Fruit fly (Drosophila melanogaster) whole organism, embryonic: ENCODE data around the gene CoRest.

Experiments
- C15 ChIP-seq: fragments of 200-800 bp; sonication (Bioruptor generic); IDR thresholded peaks from 3 replicates; pipeline ENCODE4 v1.3.6; 2022; ENCODE audit warnings: missing biosample characterization, missing genetic modification characterization
- CG10366 ChIP-seq: fragments of 200-800 bp; sonication (Bioruptor generic); IDR thresholded peaks from 2 replicates; pipeline ENCODE4 v1.3.6; 2022; ENCODE audit warnings: missing biosample characterization, missing genetic modification characterization
- CG11723 ChIP-seq: fragments of 200-800 bp; sonication (Bioruptor generic); optimal IDR thresholded peaks from 2 replicates; lab custom pipeline; 2017; ENCODE audit warnings: missing biosample characterization, mild to moderate bottlenecking, missing genetic modification characterization
- CG12071 ChIP-seq: fragments of 200-800 bp; sonication (Bioruptor generic); optimal IDR thresholded peaks from 3 replicates; lab custom pipeline; 2018; ENCODE audit warnings: missing biosample characterization, mild to moderate bottlenecking, missing genetic modification characterization
- CG12942 ChIP-seq: fragments of 200-800 bp; sonication (Bioruptor generic); optimal IDR thresholded peaks from 3 replicates; lab custom pipeline; 2016; ENCODE audit warnings: missing biosample characterization, missing genetic modification characterization
- CG13775 ChIP-seq: fragments of 200-800 bp; sonication (Bioruptor generic); optimal IDR thresholded peaks from 3 replicates; lab custom pipeline; 2017; ENCODE audit warnings: missing biosample characterization, mild to moderate bottlenecking, missing genetic modification characterization
- CG13894 ChIP-seq: fragments of 200-800 bp; sonication (Bioruptor generic); optimal IDR thresholded peaks from 3 replicates; lab custom pipeline; 2018; ENCODE audit warnings: missing biosample characterization, mild to moderate bottlenecking, missing genetic modification characterization, moderate library complexity
- CG14050 ChIP-seq: fragments of 200-800 bp; sonication (Bioruptor generic); IDR thresholded peaks from 3 replicates; pipeline ENCODE4 v1.3.6; 2022; ENCODE audit warnings: missing biosample characterization, missing genetic modification characterization
- CG15073 ChIP-seq: fragments of 200-800 bp; sonication (Bioruptor generic); optimal IDR thresholded peaks from 2 replicates; lab custom pipeline; 2016; ENCODE audit warnings: missing biosample characterization, missing genetic modification characterization
- CG15696 ChIP-seq: fragments of 200-800 bp; sonication (Bioruptor generic); optimal IDR thresholded peaks from 2 replicates; lab custom pipeline; 2019; ENCODE audit warnings: missing biosample characterization, mild to moderate bottlenecking, missing genetic modification characterization, moderate library complexity
- CG1602 ChIP-seq: fragments of 200-800 bp; sonication (Bioruptor generic); optimal IDR thresholded peaks from 3 replicates; lab custom pipeline; 2016; ENCODE audit warnings: missing biosample characterization, missing genetic modification characterization
- CG2116 ChIP-seq: fragments of 200-800 bp; sonication (Bioruptor generic); optimal IDR thresholded peaks from 3 replicates; lab custom pipeline; 2018; ENCODE audit warnings: missing biosample characterization, mild to moderate bottlenecking, missing genetic modification characterization
- CG30020 ChIP-seq: fragments of 200-800 bp; optimal IDR thresholded peaks from 2 replicates; lab custom pipeline; 2019; ENCODE audit warnings: missing biosample characterization, mild to moderate bottlenecking, missing genetic modification characterization, moderate library complexity
- CG31224 ChIP-seq: fragments of 200-800 bp; sonication (Bioruptor generic); IDR thresholded peaks from 2 replicates; pipeline ENCODE4 v1.3.6; 2022; ENCODE audit warnings: missing biosample characterization, missing genetic modification characterization
- CG3407 ChIP-seq: fragments of 200-800 bp; sonication (Bioruptor generic); optimal IDR thresholded peaks from 2 replicates; lab custom pipeline; 2018; ENCODE audit warnings: missing biosample characterization, mild to moderate bottlenecking, missing genetic modification characterization
- CG4360 ChIP-seq: fragments of 200-800 bp; sonication (Bioruptor generic); IDR thresholded peaks from 2 replicates; pipeline ENCODE4 v1.3.6; 2022; ENCODE audit warnings: missing biosample characterization, missing genetic modification characterization
- CG4730 ChIP-seq: fragments of 200-800 bp; sonication (Bioruptor generic); IDR thresholded peaks from 2 replicates; pipeline ENCODE4 v1.3.6; 2022; ENCODE audit warnings: missing biosample characterization, missing genetic modification characterization
- CG5953 ChIP-seq: fragments of 200-800 bp; sonication (Bioruptor generic); IDR thresholded peaks from 2 replicates; pipeline ENCODE4 v1.3.6; 2022; ENCODE audit warnings: missing biosample characterization, missing genetic modification characterization
- CG6272 ChIP-seq: fragments of 200-800 bp; sonication (Bioruptor generic); IDR thresholded peaks from 2 replicates; pipeline ENCODE4 v1.3.6; 2022; ENCODE audit warnings: missing biosample characterization, missing genetic modification characterization
- CG6689 ChIP-seq: fragments of 200-800 bp; sonication (Bioruptor generic); IDR thresholded peaks from 2 replicates; pipeline ENCODE4 v1.3.6; 2022; ENCODE audit warnings: missing biosample characterization, missing genetic modification characterization
- CG7786 ChIP-seq: fragments of 200-800 bp; sonication (Bioruptor generic); optimal IDR thresholded peaks from 2 replicates; lab custom pipeline; 2016; ENCODE audit warnings: missing biosample characterization, missing genetic modification characterization
- CG9932 ChIP-seq: fragments of 200-800 bp; sonication (Bioruptor generic); IDR thresholded peaks from 2 replicates; pipeline ENCODE4 v1.3.6; 2022; ENCODE audit warnings: missing biosample characterization, missing genetic modification characterization
- E2f2 ChIP-seq: fragments of 200-800 bp; sonication (Bioruptor generic); IDR thresholded peaks from 2 replicates; pipeline ENCODE4 v1.3.6; 2022; ENCODE audit warnings: missing biosample characterization, missing genetic modification characterization
- H2.0 ChIP-seq: fragments of 200-800 bp; sonication (Bioruptor generic); IDR thresholded peaks from 2 replicates; pipeline ENCODE4 v1.3.6; 2022; ENCODE audit warnings: missing biosample characterization, missing genetic modification characterization
- Nf-YA ChIP-seq: fragments of 200-800 bp; sonication (Bioruptor generic); IDR thresholded peaks from 2 replicates; pipeline ENCODE4 v1.3.6; 2022; ENCODE audit warnings: missing biosample characterization, missing genetic modification characterization
- Rx ChIP-seq: fragments of 200-800 bp; sonication (Bioruptor generic); IDR thresholded peaks from 2 replicates; pipeline ENCODE4 v1.3.6; 2022; ENCODE audit warnings: missing biosample characterization, missing genetic modification characterization
- Side ChIP-seq: fragments of 200-800 bp; sonication (Bioruptor generic); optimal IDR thresholded peaks from 2 replicates; lab custom pipeline; 2016; ENCODE audit warnings: missing biosample characterization, missing genetic modification characterization
- Sin3A ChIP-seq: fragments of >200 bp; optimal IDR thresholded peaks from 2 replicates; lab custom pipeline; 2018
- Vsx1 ChIP-seq: fragments of 200-800 bp; sonication (Bioruptor generic); optimal IDR thresholded peaks from 2 replicates; lab custom pipeline; 2017; ENCODE audit warnings: missing biosample characterization, mild to moderate bottlenecking, missing genetic modification characterization, missing genetic modification reagents
- Xbp1 ChIP-seq: fragments of 200-800 bp; sonication (Bioruptor generic); optimal IDR thresholded peaks from 3 replicates; lab custom pipeline; 2016; ENCODE audit warnings: missing biosample characterization, mild to moderate bottlenecking, missing genetic modification characterization
- Xrp1 ChIP-seq: fragments of 200-800 bp; sonication (Bioruptor generic); IDR thresholded peaks from 2 replicates; pipeline ENCODE4 v1.3.6; 2022; ENCODE audit warnings: missing biosample characterization, missing genetic modification characterization
- al ChIP-seq: fragments of 200-800 bp; sonication (Bioruptor generic); IDR thresholded peaks from 2 replicates; pipeline ENCODE4 v1.3.6; 2022; ENCODE audit warnings: missing biosample characterization, missing genetic modification characterization
- bab2 ChIP-seq: fragments of 200-800 bp; sonication (Bioruptor generic); optimal IDR thresholded peaks from 2 replicates; lab custom pipeline; 2016; ENCODE audit warnings: missing biosample characterization, missing genetic modification characterization
- br ChIP-seq: fragments of >200 bp; optimal IDR thresholded peaks from 2 replicates; lab custom pipeline; 2017
- caup ChIP-seq: fragments of 200-800 bp; sonication (Bioruptor generic); optimal IDR thresholded peaks from 3 replicates; lab custom pipeline; 2017; ENCODE audit warnings: missing biosample characterization, mild to moderate bottlenecking, missing genetic modification characterization, moderate library complexity; ENCODE audit not compliant: severe bottlenecking
- crp ChIP-seq, 2 experiments: fragments of 200-800 bp; sonication (Bioruptor generic); optimal IDR thresholded peaks; 2 replicates in 1 of 2; 3 replicates in 1 of 2; lab custom pipeline; 2017; ENCODE audit warnings: missing biosample characterization in 2 of 2, missing genetic modification characterization in 2 of 2, mild to moderate bottlenecking in 1 of 2, moderate library complexity in 1 of 2
- dan ChIP-seq: fragments of 200-800 bp; sonication (Bioruptor generic); IDR thresholded peaks from 2 replicates; pipeline ENCODE4 v1.3.6; 2022; ENCODE audit warnings: missing biosample characterization, missing genetic modification characterization
- dm ChIP-seq: fragments of 200-800 bp; sonication (Bioruptor generic); optimal IDR thresholded peaks from 3 replicates; lab custom pipeline; 2016; ENCODE audit warnings: missing biosample characterization, missing genetic modification characterization
- dysf ChIP-seq: fragments of 200-800 bp; sonication (Bioruptor generic); IDR thresholded peaks from 3 replicates; pipeline ENCODE4 v1.3.6; 2022; ENCODE audit warnings: missing biosample characterization, missing genetic modification characterization
- esg ChIP-seq: fragments of 200-800 bp; sonication (Bioruptor generic); conservative IDR thresholded peaks from 2 replicates; pipeline ENCODE4 v1.3.6; 2022; ENCODE audit warnings: missing biosample characterization, missing genetic modification characterization
- ftz-f1 ChIP-seq: fragments of 200-800 bp; sonication (Bioruptor generic); optimal IDR thresholded peaks from 2 replicates; lab custom pipeline; 2016; ENCODE audit warnings: missing biosample characterization, missing genetic modification characterization
- gce ChIP-seq: fragments of 200-800 bp; sonication (Bioruptor generic); IDR thresholded peaks from 3 replicates; pipeline ENCODE4 v1.3.6; 2022; ENCODE audit warnings: missing biosample characterization, missing genetic modification characterization
- gem ChIP-seq: fragments of 200-800 bp; sonication (Bioruptor generic); optimal IDR thresholded peaks from 2 replicates; lab custom pipeline; 2019; ENCODE audit warnings: missing biosample characterization, mild to moderate bottlenecking, missing genetic modification characterization, moderate library complexity
- insv ChIP-seq, 2 experiments: fragments of 200-800 bp; sonication (Bioruptor generic); optimal IDR thresholded peaks; 3 replicates each; lab custom pipeline; 2016 to 2018; ENCODE audit warnings: missing biosample characterization in 2 of 2, missing genetic modification characterization in 2 of 2
- kay ChIP-seq: fragments of 200-800 bp; sonication (Bioruptor generic); optimal IDR thresholded peaks from 2 replicates; lab custom pipeline; 2016; ENCODE audit warnings: missing biosample characterization, missing genetic modification characterization
- klu ChIP-seq: fragments of 200-800 bp; sonication (Bioruptor generic); IDR thresholded peaks from 2 replicates; pipeline ENCODE4 v1.3.6; 2022; ENCODE audit warnings: missing biosample characterization, missing genetic modification characterization
- mam ChIP-seq: fragments of 200-800 bp; sonication (Bioruptor generic); optimal IDR thresholded peaks from 3 replicates; lab custom pipeline; 2016; ENCODE audit warnings: missing biosample characterization, missing genetic modification characterization
- nerfin-2 ChIP-seq: fragments of 200-800 bp; sonication (Bioruptor generic); IDR thresholded peaks from 2 replicates; pipeline ENCODE4 v1.3.6; 2022; ENCODE audit warnings: missing biosample characterization, missing genetic modification characterization; ENCODE audit not compliant: partially characterized antibody
- nom ChIP-seq: fragments of 200-800 bp; sonication (Bioruptor generic); optimal IDR thresholded peaks from 2 replicates; lab custom pipeline; 2017; ENCODE audit warnings: missing biosample characterization, missing genetic modification characterization, mild to moderate bottlenecking, moderate library complexity, missing genetic modification reagents
- slou ChIP-seq: fragments of 200-800 bp; sonication (Bioruptor generic); optimal IDR thresholded peaks from 3 replicates; lab custom pipeline; 2016; ENCODE audit warnings: missing biosample characterization, missing genetic modification characterization
- ttk ChIP-seq: fragments of 200-800 bp; sonication (Bioruptor generic); IDR thresholded peaks from 2 replicates; pipeline ENCODE4 v2.1.2; 2022; ENCODE audit warnings: missing biosample characterization, missing genetic modification characterization
- tx ChIP-seq: fragments of 200-800 bp; sonication (Bioruptor generic); optimal IDR thresholded peaks from 2 replicates; lab custom pipeline; 2016; ENCODE audit warnings: missing biosample characterization, missing genetic modification characterization
- vfl ChIP-seq: fragments of 200-800 bp; sonication (Bioruptor generic); optimal IDR thresholded peaks from 2 replicates; lab custom pipeline; 2016; ENCODE audit warnings: missing biosample characterization, missing genetic modification characterization

The CoRest gene

dm6 chrX:19497782-19498440 lies 23.8 kb upstream of the CoRest start (continued):
- TF ChIP-seq CG4730 (no peak), caup (GFP tag; lab: Kevin White, UChicago) (peak; percentile 29), CG6689 (GFP tag; lab: Robert Waterston, UW) (no peak), CG14050 (GFP tag; lab: Robert Waterston, UW) (no peak), CG12071 (GFP tag; lab: Kevin White, UChicago) (peak; percentile 10), crp (GFP tag; optimal IDR thresholded peaks at IDR 0.05; lab: Kevin White, UChicago) (no peak), CG9932 (GFP tag; lab: Robert Waterston, UW) (peak; percentile 63), CG12942 (GFP tag; lab: Kevin White, UChicago) (no peak), vfl (no peak), CG2116 (GFP tag; lab: Kevin White, UChicago) (no peak), CG4360 (no peak), CG13894 (peak; percentile 95), CG5953 (GFP tag; lab: Robert Waterston, UW) (no peak), CG6272 (GFP tag; lab: Robert Waterston, UW) (no peak), tx (GFP tag; lab: Kevin White, UChicago) (no peak), CG7786 (no peak), E2f2 (no peak), CG1602 (no peak), CG13775 (GFP tag; lab: Kevin White, UChicago) (no peak), kay (no peak), Xbp1 (no peak), Sin3A (lab: Kevin White, UChicago) (no peak), al (GFP tag; lab: Robert Waterston, UW) (no peak), br (lab: Kevin White, UChicago) (no peak), CG11723 (GFP tag; lab: Kevin White, UChicago) (no peak), CG3407 (GFP tag; lab: Kevin White, UChicago) (no peak), ftz-f1 (GFP tag; lab: Kevin White, UChicago) (no peak), CG15696 (tag; lab: Kevin White, UChicago) (no peak), esg (GFP tag; lab: Robert Waterston, UW) (no peak), gce (GFP tag; lab: Robert Waterston, UW) (no peak), bab2 (GFP tag; lab: Kevin White, UChicago) (no peak), H2.0 (no peak), dm (GFP tag; lab: Kevin White, UChicago) (no peak), slou (GFP tag; lab: Kevin White, UChicago) (no peak), CG10366 (no peak), CG31224 (GFP tag; lab: Robert Waterston, UW) (no peak), insv (GFP tag; optimal IDR thresholded peaks at IDR 0.05; lab: Kevin White, UChicago) (peak in 1 of 2 experiments; percentile 59), Nf-YA (GFP tag; lab: Robert Waterston, UW) (no peak), gem (tag; lab: Kevin White, UChicago) (no peak), CG30020 (no peak), nerfin-2 (no peak), Vsx1 (GFP tag; lab: Kevin White, UChicago) (no peak), CG15073 (GFP tag; lab: Kevin White, UChicago) (no peak), C15 (GFP tag; lab: Robert Waterston, UW) (no peak), dan (GFP tag; lab: Robert Waterston, UW) (no peak), Rx (GFP tag; lab: Robert Waterston, UW) (0 out of 2 replicates have a peak, but pooled peaks have one; percentile 12), Side (GFP tag; lab: Kevin White, UChicago) (no peak), dysf (no peak), ttk (GFP tag; lab: Robert Waterston, UW) (no peak), Xrp1 (no peak), mam (GFP tag; lab: Kevin White, UChicago) (no peak), klu (GFP tag; lab: Robert Waterston, UW) (no peak), nom (GFP tag; lab: Kevin White, UChicago) (peak; percentile 67)
